Worm (Caenorhabditis elegans) whole organism, L4/young adult: ENCODE data around the gene dohh-1.

Experiments
- W03F9.2 ChIP-seq: fragments of 150-350 bp; optimal IDR thresholded peaks from 2 replicates; lab custom pipeline; 2014; ENCODE audit warnings: missing biosample characterization, missing genetic modification characterization
- dao-5 ChIP-seq: sonication (generic microtip); optimal IDR thresholded peaks from 2 replicates; lab custom pipeline; 2016; ENCODE audit warnings: missing genotype, missing genetic modification characterization, moderate library complexity, missing compliant biosample characterization
- him-1 ChIP-seq: sonication (generic microtip); optimal IDR thresholded peaks from 2 replicates; lab custom pipeline; 2016; ENCODE audit warnings: missing genotype, missing genetic modification reagents, missing genetic modification characterization, missing compliant biosample characterization

The dohh-1 gene

ce11 chrII:10607238-10607961 lies 27.6 kb downstream of the dohh-1 start, which contains the start of gene ccm-3:
TSS of gene ccm-3 (minus strand) at chrII:10607275.
- no peak for TF ChIP-seq dao-5 (tag; lab: Kevin White, UChicago)
- no peak for TF ChIP-seq W03F9.2 (tag; lab: Kevin White, UChicago)
- no peak for TF ChIP-seq him-1 (tag; lab: Kevin White, UChicago)

ce11 chrII:10608821-10609220 lies 29.1 kb downstream of the dohh-1 start:
- TF ChIP-seq dao-5 (tag; lab: Kevin White, UChicago) (no peak), W03F9.2 (tag; lab: Kevin White, UChicago) (no peak), him-1 (tag; lab: Kevin White, UChicago) (no peak)

- TF ChIP-seq W03F9.2 (tag; lab: Kevin White, UChicago): no peak
- TF ChIP-seq him-1 (tag; lab: Kevin White, UChicago): no peak
- TF ChIP-seq dao-5 (tag; lab: Kevin White, UChicago): no peak
Observed at ce11 chrII:10612743-10613142, 33.0 kb downstream of the dohh-1 start, which contains the start of gene C14A4.12. TSS of gene C14A4.12 (plus strand) at chrII:10613043.

- TF ChIP-seq W03F9.2 (tag; lab: Kevin White, UChicago): no peak
- TF ChIP-seq dao-5 (tag; lab: Kevin White, UChicago): no peak
Observed at ce11 chrII:10618157-10618556, 38.4 kb downstream of the dohh-1 start, which contains the start of gene C14A4.13. TSS of gene C14A4.13 (plus strand) at chrII:10618457.

- TF ChIP-seq W03F9.2 (tag; lab: Kevin White, UChicago): no peak
- TF ChIP-seq him-1 (tag; lab: Kevin White, UChicago): no peak
- no peak for TF ChIP-seq dao-5 (tag; lab: Kevin White, UChicago)
Observed at ce11 chrII:10621965-10622364, 42.2 kb downstream of the dohh-1 start, which contains the start of gene cutl-9. TSS of gene cutl-9 (plus strand) at chrII:10622265.

ce11 chrII:10627086-10627485 lies 47.3 kb downstream of the dohh-1 start:
- TF ChIP-seq dao-5 (tag; lab: Kevin White, UChicago) (no peak), W03F9.2 (tag; lab: Kevin White, UChicago) (no peak), him-1 (tag; lab: Kevin White, UChicago) (no peak)

- TF ChIP-seq him-1 (tag; lab: Kevin White, UChicago): no peak
Observed at ce11 chrII:10627963-10628362, 48.2 kb downstream of the dohh-1 start, which contains the start of gene M28.8. TSS of gene M28.8 (plus strand) at chrII:10628263.
